Worm (Caenorhabditis elegans) whole organism, young adult: ENCODE results near the gene spp-6.

Source experiments
- B0035.1 ChIP-seq: sonication (generic microtip); optimal IDR thresholded peaks from 2 replicates; lab custom pipeline; 2016; ENCODE audit warnings: missing genetic modification characterization, mild to moderate bottlenecking, missing compliant biosample characterization, missing genotype, missing genetic modification reagents
- B0336.3 ChIP-seq: fragments of 200-800 bp; sonication (Bioruptor generic); IDR thresholded peaks from 2 replicates; pipeline ENCODE4 v1.3.6; 2022; ENCODE audit warnings: missing genetic modification characterization, missing compliant biosample characterization
- C17E4.6 ChIP-seq: fragments of 200-800 bp; sonication (Bioruptor generic); IDR thresholded peaks from 2 replicates; pipeline ENCODE4 v1.3.6; 2022; ENCODE audit warnings: missing genetic modification reagents, missing genetic modification characterization, missing compliant biosample characterization
- F39B2.1 ChIP-seq: fragments of 200-800 bp; sonication (Bioruptor generic); IDR thresholded peaks from 2 replicates; pipeline ENCODE4 v1.3.6; 2022; ENCODE audit warnings: missing genetic modification reagents, missing genetic modification characterization, missing compliant biosample characterization
- F57C9.4 ChIP-seq: sonication (generic microtip); optimal IDR thresholded peaks from 2 replicates; lab custom pipeline; 2017; ENCODE audit warnings: mild to moderate bottlenecking, missing genetic modification characterization, missing compliant biosample characterization
- T07F8.4 ChIP-seq: sonication (generic microtip); optimal IDR thresholded peaks from 2 replicates; lab custom pipeline; 2016; ENCODE audit warnings: mild to moderate bottlenecking, missing genetic modification characterization, moderate library complexity, missing compliant biosample characterization
- Y53G8AR.9 ChIP-seq: fragments of 200-800 bp; sonication (Bioruptor generic); conservative IDR thresholded peaks from 2 replicates; pipeline ENCODE4 v1.3.6; 2022; ENCODE audit warnings: missing genetic modification reagents, missing genetic modification characterization, missing compliant biosample characterization
- Y56A3A.18 ChIP-seq: fragments of 200-800 bp; sonication (Bioruptor generic); IDR thresholded peaks from 2 replicates; pipeline ENCODE4 v1.3.6; 2022; ENCODE audit warnings: missing genetic modification reagents, missing genetic modification characterization, missing compliant biosample characterization
- Y95B8A.8 ChIP-seq: fragments of 200-800 bp; sonication (Bioruptor generic); IDR thresholded peaks from 2 replicates; pipeline ENCODE4 v1.3.6; 2022; ENCODE audit warnings: missing genetic modification reagents, missing genetic modification characterization, missing compliant biosample characterization
- akir-1 ChIP-seq: fragments of 200-800 bp; sonication (Bioruptor generic); optimal IDR thresholded peaks from 2 replicates; lab custom pipeline; 2018; ENCODE audit warnings: mild to moderate bottlenecking, missing genetic modification characterization, moderate library complexity, missing compliant biosample characterization
- attf-5 ChIP-seq: fragments of 200-800 bp; sonication (Bioruptor generic); optimal IDR thresholded peaks from 2 replicates; lab custom pipeline; 2018; ENCODE audit warnings: mild to moderate bottlenecking, missing genetic modification characterization, missing compliant biosample characterization
- attf-6 ChIP-seq: fragments of 200-800 bp; sonication (Bioruptor generic); IDR thresholded peaks from 2 replicates; pipeline ENCODE4 v1.3.6; 2022; ENCODE audit warnings: missing genetic modification reagents, missing genetic modification characterization, missing compliant biosample characterization
- bed-2 ChIP-seq: fragments of 200-800 bp; sonication (Bioruptor generic); IDR thresholded peaks from 2 replicates; pipeline ENCODE4 v1.3.6; 2022; ENCODE audit warnings: missing genetic modification reagents, missing genetic modification characterization, missing compliant biosample characterization
- cebp-1 ChIP-seq, 2 experiments: fragments of 200-800 bp in 1 of 2; sonication (Bioruptor generic) in 1 of 2; sonication (generic microtip) in 1 of 2; IDR thresholded peaks in 1 of 2; optimal IDR thresholded peaks in 1 of 2; 2 replicates each; pipeline versions ENCODE4 v1.3.6 to Lab custom; 2017 to 2022; ENCODE audit warnings: missing compliant biosample characterization in 2 of 2, missing genetic modification characterization in 2 of 2, mild to moderate bottlenecking in 1 of 2, missing genetic modification reagents in 1 of 2, moderate library complexity in 1 of 2
- ceh-100 ChIP-seq: fragments of 200-800 bp; sonication (Bioruptor generic); IDR thresholded peaks from 2 replicates; pipeline ENCODE4 v1.3.6; 2022; ENCODE audit warnings: missing genetic modification reagents, missing genetic modification characterization, missing compliant biosample characterization
- ceh-27 ChIP-seq: fragments of 200-800 bp; sonication (Bioruptor generic); optimal IDR thresholded peaks from 2 replicates; lab custom pipeline; 2018; ENCODE audit warnings: mild to moderate bottlenecking, missing genetic modification characterization, moderate library complexity, missing compliant biosample characterization
- ceh-40 ChIP-seq: fragments of 200-800 bp; sonication (Bioruptor generic); IDR thresholded peaks from 2 replicates; pipeline ENCODE4 v1.3.6; 2022; ENCODE audit warnings: missing genetic modification characterization, missing compliant biosample characterization
- ceh-79 ChIP-seq: sonication (generic microtip); optimal IDR thresholded peaks from 2 replicates; lab custom pipeline; 2017; ENCODE audit warnings: mild to moderate bottlenecking, missing genetic modification characterization, missing compliant biosample characterization
- chd-7 ChIP-seq: sonication (generic microtip); optimal IDR thresholded peaks from 2 replicates; lab custom pipeline; 2016; ENCODE audit warnings: mild to moderate bottlenecking, missing genetic modification characterization, moderate library complexity, missing compliant biosample characterization
- dox-1 ChIP-seq: fragments of 200-800 bp; sonication (Bioruptor generic); IDR thresholded peaks from 2 replicates; pipeline ENCODE4 v1.3.6; 2022; ENCODE audit warnings: missing genetic modification reagents, missing genetic modification characterization, missing compliant biosample characterization
- efl-1 ChIP-seq: fragments of 150-350 bp; optimal IDR thresholded peaks from 2 replicates; lab custom pipeline; 2014; ENCODE audit warnings: missing biosample characterization, missing genetic modification reagents, missing genetic modification characterization
- egl-44 ChIP-seq: fragments of 200-800 bp; sonication (Bioruptor generic); IDR thresholded peaks from 2 replicates; pipeline ENCODE4 v1.3.6; 2022; ENCODE audit warnings: missing genetic modification reagents, missing genetic modification characterization, missing compliant biosample characterization
- ekl-4 ChIP-seq: fragments of 200-800 bp; sonication (Bioruptor generic); IDR thresholded peaks from 2 replicates; pipeline ENCODE4 v1.3.6; 2022; ENCODE audit warnings: missing genetic modification reagents, missing genetic modification characterization, missing compliant biosample characterization
- him-1 ChIP-seq: sonication (generic microtip); optimal IDR thresholded peaks from 2 replicates; lab custom pipeline; 2016; ENCODE audit warnings: missing genotype, missing genetic modification reagents, missing genetic modification characterization, missing compliant biosample characterization
- hmg-20 ChIP-seq: fragments of 200-800 bp; sonication (Bioruptor generic); IDR thresholded peaks from 2 replicates; pipeline ENCODE4 v1.3.6; 2022; ENCODE audit warnings: missing genetic modification reagents, missing genetic modification characterization, missing compliant biosample characterization
- hrde-1 ChIP-seq: sonication (generic microtip); optimal IDR thresholded peaks from 2 replicates; lab custom pipeline; 2016; ENCODE audit warnings: missing genetic modification characterization, mild to moderate bottlenecking, missing compliant biosample characterization, moderate library complexity, missing genotype, missing genetic modification reagents, borderline replicate concordance
- let-607 ChIP-seq, 2 experiments: fragments of 200-800 bp in 1 of 2; sonication (Bioruptor generic) in 1 of 2; sonication (generic microtip) in 1 of 2; optimal IDR thresholded peaks; 2 replicates each; lab custom pipeline; 2016 to 2018; ENCODE audit warnings: mild to moderate bottlenecking in 2 of 2, missing compliant biosample characterization in 2 of 2, missing genetic modification characterization in 2 of 2, moderate library complexity in 2 of 2, missing genotype in 1 of 2
- lin-35 ChIP-seq, 3 experiments: fragments of 150-350 bp in 2 of 3; sonication (generic microtip) in 1 of 3; optimal IDR thresholded peaks; 2 replicates each; lab custom pipeline; 2014 to 2018; ENCODE audit warnings: missing biosample characterization in 3 of 3, missing genetic modification characterization in 3 of 3, missing genetic modification reagents in 3 of 3
- lin-54 ChIP-seq: fragments of 200-800 bp; sonication (Bioruptor generic); optimal IDR thresholded peaks from 2 replicates; lab custom pipeline; 2018; ENCODE audit warnings: mild to moderate bottlenecking, missing genetic modification characterization, missing compliant biosample characterization
- lsl-1 ChIP-seq: fragments of 200-800 bp; sonication (Bioruptor generic); optimal IDR thresholded peaks from 2 replicates; lab custom pipeline; 2018; ENCODE audit warnings: mild to moderate bottlenecking, missing genetic modification characterization, moderate library complexity, missing compliant biosample characterization
- madf-10 ChIP-seq: sonication (generic microtip); optimal IDR thresholded peaks from 2 replicates; lab custom pipeline; 2016; ENCODE audit warnings: mild to moderate bottlenecking, missing genetic modification characterization, missing compliant biosample characterization
- madf-8 ChIP-seq: fragments of 200-800 bp; sonication (Bioruptor generic); conservative IDR thresholded peaks from 2 replicates; pipeline ENCODE4 v1.3.6; 2022; ENCODE audit warnings: missing genetic modification reagents, missing genetic modification characterization, missing compliant biosample characterization
- nfya-1 ChIP-seq: sonication (generic microtip); optimal IDR thresholded peaks from 2 replicates; lab custom pipeline; 2017; ENCODE audit warnings: antibody characterized with exemption, missing compliant biosample characterization, missing genetic modification characterization, borderline replicate concordance; ENCODE audit not compliant: insufficient read depth
- nfya-2 ChIP-seq: fragments of 200-800 bp; sonication (Bioruptor generic); IDR thresholded peaks from 2 replicates; pipeline ENCODE4 v1.3.6; 2022; ENCODE audit warnings: missing genetic modification reagents, missing genetic modification characterization, missing compliant biosample characterization
- nfyb-1 ChIP-seq: fragments of 200-800 bp; sonication (Bioruptor generic); IDR thresholded peaks from 2 replicates; pipeline ENCODE4 v1.3.6; 2022; ENCODE audit warnings: missing genetic modification reagents, missing genetic modification characterization, missing compliant biosample characterization
- nhr-120 ChIP-seq: fragments of 200-800 bp; sonication (Bioruptor generic); IDR thresholded peaks from 2 replicates; pipeline ENCODE4 v1.3.6; 2022; ENCODE audit warnings: missing genetic modification characterization, missing compliant biosample characterization
- nhr-179 ChIP-seq: sonication (generic microtip); optimal IDR thresholded peaks from 2 replicates; lab custom pipeline; 2016; ENCODE audit warnings: mild to moderate bottlenecking, missing genetic modification characterization, missing compliant biosample characterization
- rcor-1 ChIP-seq: fragments of 200-800 bp; sonication (Bioruptor generic); IDR thresholded peaks from 2 replicates; pipeline ENCODE4 v1.3.6; 2022; ENCODE audit warnings: missing genetic modification reagents, missing genetic modification characterization, missing compliant biosample characterization
- rec-8 ChIP-seq, 2 experiments: sonication (generic microtip); optimal IDR thresholded peaks; 2 replicates each; lab custom pipeline; 2016; ENCODE audit warnings: mild to moderate bottlenecking in 2 of 2, missing genetic modification characterization in 2 of 2, missing genetic modification reagents in 2 of 2, missing genotype in 2 of 2, missing biosample characterization in 1 of 2, missing compliant biosample characterization in 1 of 2, moderate library complexity in 1 of 2
- snpc-3.4 ChIP-seq: sonication (generic microtip); optimal IDR thresholded peaks from 2 replicates; lab custom pipeline; 2017; ENCODE audit warnings: missing genetic modification characterization, mild to moderate bottlenecking, missing compliant biosample characterization, antibody characterized with exemption, moderate library complexity, missing genotype, missing genetic modification reagents
- snpc-4 ChIP-seq, 5 experiments: fragments of 150-350 bp in 1 of 5; sonication (generic microtip) in 4 of 5; optimal IDR thresholded peaks; 2 replicates each; lab custom pipeline; 2014 to 2018; ENCODE audit warnings: missing genetic modification characterization in 5 of 5, missing biosample characterization in 3 of 5, antibody characterized with exemption in 2 of 5, mild to moderate bottlenecking in 2 of 5, missing compliant biosample characterization in 2 of 5, missing genotype in 2 of 5, moderate library complexity in 2 of 5, missing genetic modification reagents in 1 of 5
- somi-1 ChIP-seq: fragments of 200-800 bp; sonication (Bioruptor generic); optimal IDR thresholded peaks from 2 replicates; lab custom pipeline; 2018; ENCODE audit warnings: mild to moderate bottlenecking, missing genetic modification characterization, missing compliant biosample characterization
- xnd-1 ChIP-seq: sonication (generic microtip); optimal IDR thresholded peaks from 2 replicates; lab custom pipeline; 2016; ENCODE audit warnings: missing genotype, missing genetic modification reagents, missing genetic modification characterization, missing compliant biosample characterization
- ztf-22 ChIP-seq: fragments of 200-800 bp; sonication (Bioruptor generic); optimal IDR thresholded peaks from 2 replicates; lab custom pipeline; 2018; ENCODE audit warnings: mild to moderate bottlenecking, missing genetic modification characterization, moderate library complexity, missing compliant biosample characterization
- ztf-3 ChIP-seq: fragments of 200-800 bp; sonication (Bioruptor generic); optimal IDR thresholded peaks from 2 replicates; lab custom pipeline; 2018; ENCODE audit warnings: mild to moderate bottlenecking, missing genetic modification characterization, missing compliant biosample characterization
- ztf-6 ChIP-seq: fragments of 200-800 bp; sonication (Bioruptor generic); IDR thresholded peaks from 2 replicates; pipeline ENCODE4 v1.3.6; 2022; ENCODE audit warnings: missing genetic modification reagents, missing genetic modification characterization, missing compliant biosample characterization

spp-6 gene

ce11 chrX:7334302-7334724, 17.2 kb downstream of the spp-6 start, which contains the start of gene epg-7 (continued):
- TF ChIP-seq lin-35 (GFP tag; optimal IDR thresholded peaks at IDR 0.05; lab: Kevin White, UChicago) (peak in 1 of 3 experiments; percentile 85), ceh-79 (tag; lab: Kevin White, UChicago) (no peak), ztf-3 (peak; percentile 45), somi-1 (peak; percentile 81), nhr-120 (no peak), lin-54 (GFP tag; lab: Kevin White, UChicago) (peak; percentile 64), C17E4.6 (no peak), rec-8 (tag; optimal IDR thresholded peaks at IDR 0.05; lab: Kevin White, UChicago) (no peak), Y53G8AR.9 (GFP tag; lab: Robert Waterston, UW) (peak; percentile 86), madf-8 (GFP tag; lab: Robert Waterston, UW) (no peak), attf-5 (GFP tag; lab: Kevin White, UChicago) (peak; percentile 94), nfya-1 (no peak), cebp-1 (GFP tag; IDR thresholded peaks at IDR 0.05; lab: Robert Waterston, UW) (peak; percentile 86), cebp-1 (tag; optimal IDR thresholded peaks at IDR 0.05; lab: Kevin White, UChicago) (peak; percentile 96), ceh-27 (GFP tag; lab: Kevin White, UChicago) (peak; percentile 92), F57C9.4 (no peak), B0336.3 (peak; percentile 88), attf-6 (GFP tag; lab: Robert Waterston, UW) (no peak), rcor-1 (GFP tag; lab: Robert Waterston, UW) (peak; percentile 82), B0035.1 (tag; lab: Kevin White, UChicago) (no peak), F39B2.1 (no peak), snpc-4 (GFP tag; optimal IDR thresholded peaks at IDR 0.05; lab: Kevin White, UChicago) (peak; percentile 33), snpc-4 (tag; optimal IDR thresholded peaks at IDR 0.05; lab: Kevin White, UChicago) (peak; percentile 50 to 72 (median 62)), efl-1 (GFP tag; lab: Kevin White, UChicago) (no peak), egl-44 (peak; percentile 83; the same call in 1 of the 2 replicates), madf-10 (tag; lab: Kevin White, UChicago) (peak; percentile 80), nhr-179 (no peak), let-607 (tag; optimal IDR thresholded peaks at IDR 0.05; lab: Kevin White, UChicago) (peak; percentile 50 to 79), ceh-100 (no peak), akir-1 (GFP tag; lab: Kevin White, UChicago) (peak; percentile 78), lsl-1 (GFP tag; lab: Kevin White, UChicago) (no peak), hmg-20 (GFP tag; lab: Robert Waterston, UW) (peak; percentile 64), ceh-40 (GFP tag; lab: Robert Waterston, UW) (no peak), him-1 (no peak), xnd-1 (tag; lab: Kevin White, UChicago) (no peak), nfya-2 (GFP tag; lab: Robert Waterston, UW) (no peak), Y95B8A.8 (GFP tag; lab: Robert Waterston, UW) (0 out of 2 replicates have a peak, but pooled peaks have one; percentile 35), dox-1 (peak; percentile 91), nfyb-1 (GFP tag; lab: Robert Waterston, UW) (peak; percentile 93), Y56A3A.18 (GFP tag; lab: Robert Waterston, UW) (0 out of 2 replicates have a peak, but pooled peaks have one; percentile 51), bed-2 (0 out of 2 replicates have a peak, but pooled peaks have one; percentile 10), hrde-1 (tag; lab: Kevin White, UChicago) (no peak), T07F8.4 (no peak), chd-7 (tag; lab: Kevin White, UChicago) (peak; percentile 90), ztf-6 (GFP tag; lab: Robert Waterston, UW) (peak; percentile 80; the same call in 1 of the 2 replicates), ztf-22 (GFP tag; lab: Kevin White, UChicago) (peak; percentile 78), snpc-3.4 (tag; lab: Kevin White, UChicago) (peak; percentile 2), ekl-4 (GFP tag; lab: Robert Waterston, UW) (peak; percentile 80)
